Fruit fly (Drosophila melanogaster): ENCODE data around the gene CG15465.

CG15465 gene

dm6 chrX:5285835-5286234 is 200.3 kb downstream of the CG15465 start (continued):
- TF ChIP-seq CG9215 (GFP tag; IDR thresholded peaks at IDR 0.05) (0 out of 2 replicates have a peak, but pooled peaks have one; percentile 7), trem (tag; optimal IDR thresholded peaks at IDR 0.05) (peak; percentile 46), stc (GFP tag; IDR thresholded peaks at IDR 0.05) (no peak), gsb (GFP tag; IDR thresholded peaks at IDR 0.05) (no peak), maf-S (GFP tag; optimal IDR thresholded peaks at IDR 0.05) (no peak), CG32772 (GFP tag; IDR thresholded peaks at IDR 0.05) (0 out of 2 replicates have a peak, but pooled peaks have one; percentile 20), ham (GFP tag; IDR thresholded peaks at IDR 0.05) (no peak), eve (GFP tag; optimal IDR thresholded peaks at IDR 0.05) (peak in 1 of 2 experiments; percentile 46), hth (optimal IDR thresholded peaks at IDR 0.05) (no peak), CG3847 (GFP tag; IDR thresholded peaks at IDR 0.05) (peak; percentile 52; the same call in 1 of the 2 replicates), Fer2 (tag; optimal IDR thresholded peaks at IDR 0.05) (peak; percentile 39), lilli (GFP tag; optimal IDR thresholded peaks at IDR 0.05) (peak; percentile 62), CG4424 (GFP tag; optimal IDR thresholded peaks at IDR 0.05) (peak; percentile 48), trh (GFP tag; optimal IDR thresholded peaks at IDR 0.05) (no peak), CG16815 (GFP tag; optimal IDR thresholded peaks at IDR 0.05) (no peak), pita (GFP tag; optimal IDR thresholded peaks at IDR 0.05) (no peak), E2f1 (GFP tag; IDR thresholded peaks at IDR 0.05) (peak; percentile 51), repo (GFP tag; optimal IDR thresholded peaks at IDR 0.05) (no peak), HmgD (GFP tag; optimal IDR thresholded peaks at IDR 0.05) (no peak), lbe (GFP tag; optimal IDR thresholded peaks at IDR 0.05) (no peak), row (GFP tag; IDR thresholded peaks at IDR 0.05) (peak; percentile 78), jumu (GFP tag; optimal IDR thresholded peaks at IDR 0.05) (peak; percentile 26), CG16863 (GFP tag; optimal IDR thresholded peaks at IDR 0.05) (peak; percentile 27), CG11695 (GFP tag; IDR thresholded peaks at IDR 0.05) (no peak), CG4854 (GFP tag; optimal IDR thresholded peaks at IDR 0.05) (peak; percentile 13)

- TF ChIP-seq CG18599 (GFP tag; optimal IDR thresholded peaks at IDR 0.05) (peak; percentile 14), ind (GFP tag; optimal IDR thresholded peaks at IDR 0.05) (peak; percentile 22), Med (GFP tag) (peak; percentile 58), CG11504 (tag; optimal IDR thresholded peaks at IDR 0.05) (peak; percentile 2), unpg (GFP tag; optimal IDR thresholded peaks at IDR 0.05) (peak; percentile 16), CG2712 (tag; optimal IDR thresholded peaks at IDR 0.05) (peak; percentile 7), row (GFP tag; IDR thresholded peaks at IDR 0.05) (peak; percentile 57), NFAT (GFP tag; IDR thresholded peaks at IDR 0.05) (no peak), tin (GFP tag; optimal IDR thresholded peaks at IDR 0.05) (peak; percentile 28), CG1602 (GFP tag; optimal IDR thresholded peaks at IDR 0.05) (no peak), HLH3B (GFP tag; IDR thresholded peaks at IDR 0.05) (peak; percentile 38; the same call in 1 of the 2 replicates), CG4424 (GFP tag; optimal IDR thresholded peaks at IDR 0.05) (peak; percentile 36), Xrp1 (GFP tag; IDR thresholded peaks at IDR 0.05) (0 out of 2 replicates have a peak, but pooled peaks have one; percentile 12), hbn (GFP tag; IDR thresholded peaks at IDR 0.05; ENCODE audit: partially characterized antibody) (no peak), Bdp1 (GFP tag; optimal IDR thresholded peaks at IDR 0.05) (no peak), grau (tag; optimal IDR thresholded peaks at IDR 0.05) (peak; percentile 15), Blimp-1 (GFP tag; optimal IDR thresholded peaks at IDR 0.05) (peak; percentile 4), CG4820 (GFP tag; optimal IDR thresholded peaks at IDR 0.05) (peak; percentile 17), CG15269 (tag; optimal IDR thresholded peaks at IDR 0.05) (peak; percentile 8), CG17802 (tag; optimal IDR thresholded peaks at IDR 0.05) (no peak), CG17359 (tag; optimal IDR thresholded peaks at IDR 0.05) (peak; percentile 15), Hmr (GFP tag; optimal IDR thresholded peaks at IDR 0.05) (no peak), sens (GFP tag) (peak; percentile 17), lmd (GFP tag; IDR thresholded peaks at IDR 0.05) (0 out of 2 replicates have a peak, but pooled peaks have one; percentile 16), CG5245 (GFP tag; optimal IDR thresholded peaks at IDR 0.05) (peak; percentile 3), Dfd (GFP tag; optimal IDR thresholded peaks at IDR 0.05) (no peak), CG11695 (GFP tag; IDR thresholded peaks at IDR 0.05) (peak; percentile 49; the same call in 1 of the 3 replicates), Fer1 (GFP tag; optimal IDR thresholded peaks at IDR 0.05) (peak; percentile 31), Sox100B (GFP tag; optimal IDR thresholded peaks at IDR 0.05) (peak; percentile 14), Ada2b (GFP tag; IDR thresholded peaks at IDR 0.05) (0 out of 2 replicates have a peak, but pooled peaks have one; percentile 40)
Observed at dm6 chrX:5286513-5286912, 201.0 kb downstream of the CG15465 start.
